Fruit fly (Drosophila melanogaster): ENCODE results near the gene tal-1A.

DNA sequence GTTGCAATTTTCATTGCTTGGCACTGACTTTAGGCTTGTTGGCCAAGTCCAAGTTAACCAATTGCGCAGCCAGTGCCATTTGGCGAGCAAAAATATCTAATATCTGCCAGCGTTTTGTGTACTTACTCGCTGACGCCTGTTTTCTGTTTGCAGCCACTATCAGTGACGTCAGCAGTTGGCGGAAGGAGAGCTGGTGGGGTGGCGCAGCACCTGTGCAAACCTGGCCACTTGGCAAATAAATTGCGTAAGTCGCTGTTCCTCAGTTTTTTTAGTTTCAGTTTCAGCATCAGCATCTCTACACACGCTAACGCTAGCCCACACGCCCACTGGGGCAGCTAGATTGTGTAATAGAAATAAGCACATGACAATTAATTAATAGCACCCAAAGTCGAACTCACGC lies 6.1 kb downstream of the tal-1A start:
- TF ChIP-seq chm (GFP tag; IDR thresholded peaks at IDR 0.05), result no peak
- TF ChIP-seq CG6689 (GFP tag; IDR thresholded peaks at IDR 0.05), result no peak
- TF ChIP-seq al (GFP tag; IDR thresholded peaks at IDR 0.05), result no peak
- no peak for TF ChIP-seq CG14860 (GFP tag; IDR thresholded peaks at IDR 0.05; ENCODE audit: partially characterized antibody)
- no peak for TF ChIP-seq CG4617 (GFP tag; optimal IDR thresholded peaks at IDR 0.05; ENCODE audit: borderline replicate concordance)
- TF ChIP-seq nerfin-1 (tag; optimal IDR thresholded peaks at IDR 0.05), result no peak

All from whole organism, embryonic.